Worm (Caenorhabditis elegans) whole organism, young adult: ENCODE measurements around the gene srlf-14.

ENCODE experiments used
- C06A6.2 ChIP-seq: fragments of 200-800 bp; sonication (Bioruptor generic); conservative IDR thresholded peaks from 2 replicates; pipeline ENCODE4 v1.3.6; 2022; ENCODE audit warnings: missing genetic modification characterization, missing compliant biosample characterization
- C17E4.6 ChIP-seq: fragments of 200-800 bp; sonication (Bioruptor generic); IDR thresholded peaks from 2 replicates; pipeline ENCODE4 v1.3.6; 2022; ENCODE audit warnings: missing genetic modification reagents, missing genetic modification characterization, missing compliant biosample characterization
- F39B2.1 ChIP-seq: fragments of 200-800 bp; sonication (Bioruptor generic); IDR thresholded peaks from 2 replicates; pipeline ENCODE4 v1.3.6; 2022; ENCODE audit warnings: missing genetic modification reagents, missing genetic modification characterization, missing compliant biosample characterization
- F57A8.1 ChIP-seq: fragments of 200-800 bp; sonication (Bioruptor generic); optimal IDR thresholded peaks from 2 replicates; lab custom pipeline; 2018; ENCODE audit warnings: mild to moderate bottlenecking, missing genetic modification characterization, moderate library complexity, missing compliant biosample characterization
- T07F8.4 ChIP-seq: sonication (generic microtip); optimal IDR thresholded peaks from 2 replicates; lab custom pipeline; 2016; ENCODE audit warnings: mild to moderate bottlenecking, missing genetic modification characterization, moderate library complexity, missing compliant biosample characterization
- T26A5.8 ChIP-seq: sonication (generic microtip); optimal IDR thresholded peaks from 2 replicates; lab custom pipeline; 2016; ENCODE audit warnings: missing genetic modification characterization, missing compliant biosample characterization
- Y56A3A.18 ChIP-seq: fragments of 200-800 bp; sonication (Bioruptor generic); IDR thresholded peaks from 2 replicates; pipeline ENCODE4 v1.3.6; 2022; ENCODE audit warnings: missing genetic modification reagents, missing genetic modification characterization, missing compliant biosample characterization
- Y67H2A.10 ChIP-seq: fragments of 200-800 bp; sonication (Bioruptor generic); conservative IDR thresholded peaks from 2 replicates; pipeline ENCODE4 v1.3.6; 2022; ENCODE audit warnings: missing genetic modification reagents, missing genetic modification characterization, missing compliant biosample characterization
- Y79H2A.3 ChIP-seq: fragments of 200-800 bp; sonication (Bioruptor generic); conservative IDR thresholded peaks from 2 replicates; pipeline ENCODE4 v1.3.6; 2022; ENCODE audit warnings: missing genetic modification reagents, missing genetic modification characterization, missing compliant biosample characterization
- ZK185.1 ChIP-seq: sonication (generic microtip); optimal IDR thresholded peaks from 2 replicates; lab custom pipeline; 2016; ENCODE audit warnings: mild to moderate bottlenecking, missing genetic modification characterization, missing compliant biosample characterization; ENCODE audit not compliant: poor library complexity, severe bottlenecking
- akir-1 ChIP-seq: fragments of 200-800 bp; sonication (Bioruptor generic); optimal IDR thresholded peaks from 2 replicates; lab custom pipeline; 2018; ENCODE audit warnings: mild to moderate bottlenecking, missing genetic modification characterization, moderate library complexity, missing compliant biosample characterization
- ama-1 ChIP-seq, 3 experiments: fragments of 150-350 bp in 1 of 3; sonication (generic microtip) in 2 of 3; optimal IDR thresholded peaks; 2 replicates each; lab custom pipeline; 2014 to 2018; ENCODE audit warnings: missing biosample characterization in 2 of 3, missing genetic modification characterization in 2 of 3, missing genetic modification reagents in 2 of 3
- aptf-3 ChIP-seq: fragments of 200-800 bp; sonication (Bioruptor generic); IDR thresholded peaks from 2 replicates; pipeline ENCODE4 v1.3.6; 2022; ENCODE audit warnings: missing genetic modification characterization, missing compliant biosample characterization
- athp-1 ChIP-seq: sonication (generic microtip); optimal IDR thresholded peaks from 2 replicates; lab custom pipeline; 2017; ENCODE audit warnings: mild to moderate bottlenecking, missing genetic modification characterization, missing compliant biosample characterization
- attf-6 ChIP-seq: fragments of 200-800 bp; sonication (Bioruptor generic); IDR thresholded peaks from 2 replicates; pipeline ENCODE4 v1.3.6; 2022; ENCODE audit warnings: missing genetic modification reagents, missing genetic modification characterization, missing compliant biosample characterization
- bed-2 ChIP-seq: fragments of 200-800 bp; sonication (Bioruptor generic); IDR thresholded peaks from 2 replicates; pipeline ENCODE4 v1.3.6; 2022; ENCODE audit warnings: missing genetic modification reagents, missing genetic modification characterization, missing compliant biosample characterization
- cebp-1 ChIP-seq, 2 experiments: fragments of 200-800 bp in 1 of 2; sonication (Bioruptor generic) in 1 of 2; sonication (generic microtip) in 1 of 2; IDR thresholded peaks in 1 of 2; optimal IDR thresholded peaks in 1 of 2; 2 replicates each; pipeline versions ENCODE4 v1.3.6 to Lab custom; 2017 to 2022; ENCODE audit warnings: missing compliant biosample characterization in 2 of 2, missing genetic modification characterization in 2 of 2, mild to moderate bottlenecking in 1 of 2, missing genetic modification reagents in 1 of 2, moderate library complexity in 1 of 2
- cebp-2 ChIP-seq: fragments of 200-800 bp; sonication (Bioruptor generic); IDR thresholded peaks from 2 replicates; pipeline ENCODE4 v1.3.6; 2022; ENCODE audit warnings: missing genetic modification characterization, missing compliant biosample characterization
- ceh-100 ChIP-seq: fragments of 200-800 bp; sonication (Bioruptor generic); IDR thresholded peaks from 2 replicates; pipeline ENCODE4 v1.3.6; 2022; ENCODE audit warnings: missing genetic modification reagents, missing genetic modification characterization, missing compliant biosample characterization
- die-1 ChIP-seq: sonication (generic microtip); optimal IDR thresholded peaks from 2 replicates; lab custom pipeline; 2016; ENCODE audit warnings: missing genotype, mild to moderate bottlenecking, missing genetic modification characterization, missing compliant biosample characterization
- dpff-1 ChIP-seq: sonication (generic microtip); optimal IDR thresholded peaks from 2 replicates; lab custom pipeline; 2017; ENCODE audit warnings: mild to moderate bottlenecking, missing genetic modification characterization, missing compliant biosample characterization
- efl-1 ChIP-seq: fragments of 150-350 bp; optimal IDR thresholded peaks from 2 replicates; lab custom pipeline; 2014; ENCODE audit warnings: missing biosample characterization, missing genetic modification reagents, missing genetic modification characterization
- egrh-3 ChIP-seq: fragments of 200-800 bp; sonication (Bioruptor generic); IDR thresholded peaks from 2 replicates; pipeline ENCODE4 v1.3.6; 2022; ENCODE audit warnings: missing genetic modification reagents, missing genetic modification characterization, missing compliant biosample characterization
- fkh-3 ChIP-seq: sonication (generic microtip); optimal IDR thresholded peaks from 2 replicates; lab custom pipeline; 2016; ENCODE audit warnings: mild to moderate bottlenecking, missing genetic modification characterization, missing compliant biosample characterization
- gei-17 ChIP-seq: fragments of 200-800 bp; sonication (Bioruptor generic); optimal IDR thresholded peaks from 2 replicates; lab custom pipeline; 2018; ENCODE audit warnings: mild to moderate bottlenecking, missing genetic modification characterization, missing compliant biosample characterization
- hlh-12 ChIP-seq: sonication (generic microtip); optimal IDR thresholded peaks from 2 replicates; lab custom pipeline; 2016; ENCODE audit warnings: missing genetic modification characterization, missing compliant biosample characterization
- hsf-1 ChIP-seq: fragments of 200-800 bp; sonication (Bioruptor generic); IDR thresholded peaks from 2 replicates; pipeline ENCODE4 v1.3.6; 2022; ENCODE audit warnings: missing genetic modification reagents, missing genetic modification characterization, missing compliant biosample characterization
- lin-26 ChIP-seq: fragments of 200-800 bp; sonication (Bioruptor generic); IDR thresholded peaks from 2 replicates; pipeline ENCODE4 v1.3.6; 2022; ENCODE audit warnings: missing genetic modification reagents, missing genetic modification characterization, missing compliant biosample characterization
- lin-35 ChIP-seq, 3 experiments: fragments of 150-350 bp in 2 of 3; sonication (generic microtip) in 1 of 3; optimal IDR thresholded peaks; 2 replicates each; lab custom pipeline; 2014 to 2018; ENCODE audit warnings: missing biosample characterization in 3 of 3, missing genetic modification characterization in 3 of 3, missing genetic modification reagents in 3 of 3
- lsl-1 ChIP-seq: fragments of 200-800 bp; sonication (Bioruptor generic); optimal IDR thresholded peaks from 2 replicates; lab custom pipeline; 2018; ENCODE audit warnings: mild to moderate bottlenecking, missing genetic modification characterization, moderate library complexity, missing compliant biosample characterization
- madf-3 ChIP-seq: fragments of 200-800 bp; sonication (Bioruptor generic); IDR thresholded peaks from 2 replicates; pipeline ENCODE4 v1.3.6; 2022; ENCODE audit warnings: missing genetic modification reagents, missing genetic modification characterization, missing compliant biosample characterization
- nfya-2 ChIP-seq: fragments of 200-800 bp; sonication (Bioruptor generic); IDR thresholded peaks from 2 replicates; pipeline ENCODE4 v1.3.6; 2022; ENCODE audit warnings: missing genetic modification reagents, missing genetic modification characterization, missing compliant biosample characterization
- nhr-179 ChIP-seq: sonication (generic microtip); optimal IDR thresholded peaks from 2 replicates; lab custom pipeline; 2016; ENCODE audit warnings: mild to moderate bottlenecking, missing genetic modification characterization, missing compliant biosample characterization
- nhr-80 ChIP-seq: sonication (generic microtip); optimal IDR thresholded peaks from 2 replicates; lab custom pipeline; 2016; ENCODE audit warnings: missing genetic modification characterization, missing compliant biosample characterization
- pbrm-1 ChIP-seq: fragments of 200-800 bp; sonication (Bioruptor generic); IDR thresholded peaks from 2 replicates; pipeline ENCODE4 v1.3.6; 2022; ENCODE audit warnings: missing genetic modification reagents, missing genetic modification characterization, missing compliant biosample characterization
- rcor-1 ChIP-seq: fragments of 200-800 bp; sonication (Bioruptor generic); IDR thresholded peaks from 2 replicates; pipeline ENCODE4 v1.3.6; 2022; ENCODE audit warnings: missing genetic modification reagents, missing genetic modification characterization, missing compliant biosample characterization
- repo-1 ChIP-seq: sonication (generic microtip); optimal IDR thresholded peaks from 2 replicates; lab custom pipeline; 2017; ENCODE audit warnings: mild to moderate bottlenecking, missing genetic modification characterization, missing compliant biosample characterization
- sea-2 ChIP-seq: fragments of 200-800 bp; sonication (Bioruptor generic); IDR thresholded peaks from 2 replicates; pipeline ENCODE4 v1.3.6; 2022; ENCODE audit warnings: missing genetic modification characterization, missing compliant biosample characterization
- snpc-1.3 ChIP-seq: sonication (generic microtip); optimal IDR thresholded peaks from 2 replicates; lab custom pipeline; 2017; ENCODE audit warnings: missing genetic modification characterization, mild to moderate bottlenecking, missing compliant biosample characterization, antibody characterized with exemption, moderate library complexity, missing genotype, missing genetic modification reagents; ENCODE audit not compliant: insufficient read depth
- snpc-4 ChIP-seq, 5 experiments: fragments of 150-350 bp in 1 of 5; sonication (generic microtip) in 4 of 5; optimal IDR thresholded peaks; 2 replicates each; lab custom pipeline; 2014 to 2018; ENCODE audit warnings: missing genetic modification characterization in 5 of 5, missing biosample characterization in 3 of 5, antibody characterized with exemption in 2 of 5, mild to moderate bottlenecking in 2 of 5, missing compliant biosample characterization in 2 of 5, missing genotype in 2 of 5, moderate library complexity in 2 of 5, missing genetic modification reagents in 1 of 5
- sptf-2 ChIP-seq: fragments of 200-800 bp; sonication (Bioruptor generic); optimal IDR thresholded peaks from 2 replicates; lab custom pipeline; 2018; ENCODE audit warnings: mild to moderate bottlenecking, missing genetic modification characterization, missing compliant biosample characterization
- tbx-9 ChIP-seq: sonication (generic microtip); optimal IDR thresholded peaks from 2 replicates; lab custom pipeline; 2016; ENCODE audit warnings: borderline replicate concordance, missing genetic modification characterization, inconsistent platforms, missing compliant biosample characterization
- unc-62 ChIP-seq: fragments of 150-350 bp; optimal IDR thresholded peaks from 2 replicates; lab custom pipeline; 2014; ENCODE audit warnings: missing biosample characterization, missing genetic modification reagents, missing genetic modification characterization
- xnd-1 ChIP-seq: sonication (generic microtip); optimal IDR thresholded peaks from 2 replicates; lab custom pipeline; 2016; ENCODE audit warnings: missing genotype, missing genetic modification reagents, missing genetic modification characterization, missing compliant biosample characterization
- ztf-18 ChIP-seq: sonication (generic microtip); optimal IDR thresholded peaks from 2 replicates; lab custom pipeline; 2016; ENCODE audit warnings: missing genotype, mild to moderate bottlenecking, missing genetic modification characterization, missing compliant biosample characterization
- ztf-6 ChIP-seq: fragments of 200-800 bp; sonication (Bioruptor generic); IDR thresholded peaks from 2 replicates; pipeline ENCODE4 v1.3.6; 2022; ENCODE audit warnings: missing genetic modification reagents, missing genetic modification characterization, missing compliant biosample characterization

The srlf-14 gene

DNA sequence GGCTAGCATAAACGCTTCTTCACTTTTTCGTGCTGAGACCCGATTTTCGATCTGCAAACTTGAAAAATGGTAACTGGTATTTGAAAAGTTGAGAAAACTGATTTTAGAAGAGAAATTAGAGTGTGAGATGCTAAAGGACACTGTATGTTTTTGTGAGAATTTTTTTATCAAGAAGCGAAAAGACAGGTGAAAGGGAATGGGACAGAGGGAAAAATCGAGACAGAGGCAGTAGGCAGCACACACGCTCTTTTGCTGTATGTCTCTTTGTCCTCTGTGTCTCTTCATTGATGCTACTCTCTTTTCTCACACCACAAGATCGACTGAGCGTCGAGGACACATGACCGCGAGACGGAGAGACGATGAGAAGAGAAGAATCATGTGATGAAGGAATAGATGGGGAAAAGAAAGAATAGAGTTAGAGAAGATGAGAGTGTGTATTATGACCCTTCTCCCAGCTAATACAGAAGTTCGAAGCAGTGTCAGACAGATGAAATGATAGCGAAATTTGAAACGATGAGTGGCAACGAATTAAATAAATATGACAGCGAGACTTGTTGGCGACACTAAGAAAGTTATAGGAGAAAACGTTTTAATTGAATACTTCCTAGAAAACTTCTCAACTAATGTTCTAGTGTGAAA, 41.8 kb upstream of the srlf-14 start, which contains the start of gene lgg-2 (continued):
- TF ChIP-seq ztf-6 (GFP tag; lab: Robert Waterston, UW) (0 out of 2 replicates have a peak, but pooled peaks have one; percentile 24), F39B2.1 (GFP tag; lab: Robert Waterston, UW) (no peak), nhr-179 (tag; lab: Kevin White, UChicago) (no peak), lsl-1 (GFP tag; lab: Kevin White, UChicago) (no peak), athp-1 (no peak), fkh-3 (tag; lab: Kevin White, UChicago) (no peak), lin-35 (GFP tag; optimal IDR thresholded peaks at IDR 0.05; lab: Kevin White, UChicago) (peak in 2 of 3 experiments; percentile 31 to 92), pbrm-1 (GFP tag; lab: Robert Waterston, UW) (peak; percentile 77; the same call in 1 of the 2 replicates), nhr-80 (tag; lab: Kevin White, UChicago) (peak; percentile 92), cebp-1 (GFP tag; IDR thresholded peaks at IDR 0.05; lab: Robert Waterston, UW) (peak; percentile 44; the same call in 1 of the 2 replicates), cebp-1 (tag; optimal IDR thresholded peaks at IDR 0.05; lab: Kevin White, UChicago) (peak; percentile 92), egrh-3 (peak; percentile 11; the same call in 1 of the 2 replicates), madf-3 (0 out of 2 replicates have a peak, but pooled peaks have one; percentile 64), cebp-2 (GFP tag; lab: Robert Waterston, UW) (no peak), tbx-9 (tag; lab: Kevin White, UChicago) (no peak), lin-26 (GFP tag; lab: Robert Waterston, UW) (peak; percentile 52; the same call in 1 of the 2 replicates), xnd-1 (no peak), sea-2 (GFP tag; lab: Robert Waterston, UW) (no peak), Y67H2A.10 (GFP tag; lab: Robert Waterston, UW) (peak; percentile 73), sptf-2 (GFP tag; lab: Kevin White, UChicago) (no peak), hsf-1 (GFP tag; lab: Robert Waterston, UW) (no peak), snpc-1.3 (tag; lab: Kevin White, UChicago) (no peak), Y56A3A.18 (peak; percentile 42; the same call in 1 of the 2 replicates), akir-1 (GFP tag; lab: Kevin White, UChicago) (no peak), repo-1 (peak; percentile 47), F57A8.1 (GFP tag; lab: Kevin White, UChicago) (no peak), hlh-12 (tag; lab: Kevin White, UChicago) (no peak), rcor-1 (GFP tag; lab: Robert Waterston, UW) (peak; percentile 70), gei-17 (GFP tag; lab: Kevin White, UChicago) (peak; percentile 67), ceh-100 (peak; percentile 50), bed-2 (GFP tag; lab: Robert Waterston, UW) (no peak), nfya-2 (GFP tag; lab: Robert Waterston, UW) (no peak), T26A5.8 (tag; lab: Kevin White, UChicago) (no peak), C17E4.6 (0 out of 2 replicates have a peak, but pooled peaks have one; percentile 8), ama-1 (optimal IDR thresholded peaks at IDR 0.05; lab: Kevin White, UChicago) (no peak), ama-1 (GFP tag; optimal IDR thresholded peaks at IDR 0.05; lab: Kevin White, UChicago) (no peak), attf-6 (GFP tag; lab: Robert Waterston, UW) (no peak), T07F8.4 (no peak), dpff-1 (tag; lab: Kevin White, UChicago) (no peak), efl-1 (GFP tag; lab: Kevin White, UChicago) (no peak), ztf-18 (tag; lab: Kevin White, UChicago) (peak; percentile 81), Y79H2A.3 (GFP tag; lab: Robert Waterston, UW) (no peak), ZK185.1 (peak; percentile 69), die-1 (tag; lab: Kevin White, UChicago) (peak; percentile 21), unc-62 (GFP tag; lab: Kevin White, UChicago) (peak; percentile 68), C06A6.2 (GFP tag; lab: Robert Waterston, UW) (peak; percentile 90), snpc-4 (GFP tag; optimal IDR thresholded peaks at IDR 0.05; lab: Kevin White, UChicago) (no peak), snpc-4 (tag; optimal IDR thresholded peaks at IDR 0.05; lab: Kevin White, UChicago) (peak in 3 of 4 experiments; percentile 25 to 71 (median 67)), aptf-3 (no peak)
